Worm (Caenorhabditis elegans) whole organism, mixed stage, embryonic: ENCODE results near the gene dhrs-4.

Experiments
- elt-3 ChIP-seq: fragments of 150-350 bp; optimal IDR thresholded peaks from 2 replicates; lab custom pipeline; 2014; ENCODE audit warnings: missing biosample characterization, missing genetic modification characterization
- snpc-4 ChIP-seq: fragments of 150-350 bp; optimal IDR thresholded peaks from 2 replicates; lab custom pipeline; 2014; ENCODE audit warnings: missing biosample characterization, missing genetic modification characterization

DNA sequence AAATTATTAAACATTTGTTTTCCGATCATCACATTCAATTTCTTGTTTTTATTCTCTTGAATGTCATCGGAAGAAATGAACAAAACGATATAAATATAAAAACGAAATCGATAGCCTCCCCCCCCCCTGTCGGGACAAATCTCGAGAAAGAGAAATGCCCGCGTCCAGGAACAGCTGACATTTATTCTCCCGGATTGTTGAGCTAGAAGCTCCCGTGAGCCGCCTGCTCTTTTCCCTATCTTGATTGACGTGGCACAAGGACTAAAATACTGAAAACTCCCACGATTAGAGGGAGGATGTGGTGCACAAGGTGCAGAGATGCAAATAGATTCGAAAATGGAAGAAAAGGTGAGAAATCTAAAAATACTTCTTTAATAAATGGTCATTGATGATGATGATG is 25.6 kb upstream of the dhrs-4 start:
- TF ChIP-seq snpc-4 (tag; lab: Kevin White, UChicago) (no peak), elt-3 (tag; lab: Kevin White, UChicago) (no peak)
